Worm (Caenorhabditis elegans): Measurements from ENCODE around the gene R11A8.1.

Gene R11A8.1

ce11 chrIV:10380626-10381025 lies 23.7 kb upstream of the R11A8.1 start (continued):
- TF ChIP-seq dmd-8 (GFP tag; IDR thresholded peaks at IDR 0.05), result no peak
- TF ChIP-seq ztf-11 (tag; optimal IDR thresholded peaks at IDR 0.05), result no peak
- TF ChIP-seq nhr-11 (tag; optimal IDR thresholded peaks at IDR 0.05), result peak; percentile 16
- peak in 1 of 2 experiments; percentile 63 for TF ChIP-seq lsy-2 (tag; optimal IDR thresholded peaks at IDR 0.05)
- peak; percentile 15 for TF ChIP-seq ztf-7 (tag; optimal IDR thresholded peaks at IDR 0.05)
- TF ChIP-seq lin-38 (GFP tag; IDR thresholded peaks at IDR 0.05), result no peak
- TF ChIP-seq nhr-25 (tag; optimal IDR thresholded peaks at IDR 0.05; ENCODE audit: borderline replicate concordance, insufficient read depth), result no peak
- peak; percentile 61 for TF ChIP-seq ama-1 (optimal IDR thresholded peaks at IDR 0.05)
- TF ChIP-seq unc-39 (tag; optimal IDR thresholded peaks at IDR 0.05), result no peak
- TF ChIP-seq fkh-10 (GFP tag; optimal IDR thresholded peaks at IDR 0.05), result no peak
- TF ChIP-seq dve-1 (tag; optimal IDR thresholded peaks at IDR 0.05; ENCODE audit: insufficient read depth), result peak; percentile 67
- peak; percentile 98 for TF ChIP-seq hlh-30 (tag; optimal IDR thresholded peaks at IDR 0.05; ENCODE audit: insufficient read depth)
- TF ChIP-seq Y75B8A.6 (GFP tag; IDR thresholded peaks at IDR 0.05), result no peak
- no peak for TF ChIP-seq mdt-29 (GFP tag; IDR thresholded peaks at IDR 0.05)
- TF ChIP-seq Y5F2A.4 (GFP tag; optimal IDR thresholded peaks at IDR 0.05), result no peak
- no peak for TF ChIP-seq madf-5 (GFP tag; IDR thresholded peaks at IDR 0.05)
- no peak for TF ChIP-seq ceh-32 (tag; optimal IDR thresholded peaks at IDR 0.05; ENCODE audit: poor library complexity)
- 0 out of 2 replicates have a peak, but pooled peaks have one; percentile 4 for TF ChIP-seq F26F4.8 (GFP tag; conservative IDR thresholded peaks at IDR 0.05)
- TF ChIP-seq nhr-76 (tag; optimal IDR thresholded peaks at IDR 0.05), result no peak
- TF ChIP-seq nhr-111 (GFP tag; optimal IDR thresholded peaks at IDR 0.05), result no peak
- peak; percentile 64 for TF ChIP-seq nhr-48 (tag; optimal IDR thresholded peaks at IDR 0.05)
- no peak for TF ChIP-seq ceh-28 (tag; optimal IDR thresholded peaks at IDR 0.05)
- TF ChIP-seq hif-1 (tag; optimal IDR thresholded peaks at IDR 0.05), result peak in 1 of 2 experiments; percentile 52
- TF ChIP-seq madf-9 (GFP tag; conservative IDR thresholded peaks at IDR 0.05), result peak; percentile 92
- TF ChIP-seq mxl-2 (GFP tag; conservative IDR thresholded peaks at IDR 0.05), result no peak
- peak; percentile 29 for TF ChIP-seq F37D6.2 (tag; optimal IDR thresholded peaks at IDR 0.05)
- TF ChIP-seq nhr-102 (tag; optimal IDR thresholded peaks at IDR 0.05), result no peak
- TF ChIP-seq snpc-4 (tag; optimal IDR thresholded peaks at IDR 0.05), result no peak

DNA sequence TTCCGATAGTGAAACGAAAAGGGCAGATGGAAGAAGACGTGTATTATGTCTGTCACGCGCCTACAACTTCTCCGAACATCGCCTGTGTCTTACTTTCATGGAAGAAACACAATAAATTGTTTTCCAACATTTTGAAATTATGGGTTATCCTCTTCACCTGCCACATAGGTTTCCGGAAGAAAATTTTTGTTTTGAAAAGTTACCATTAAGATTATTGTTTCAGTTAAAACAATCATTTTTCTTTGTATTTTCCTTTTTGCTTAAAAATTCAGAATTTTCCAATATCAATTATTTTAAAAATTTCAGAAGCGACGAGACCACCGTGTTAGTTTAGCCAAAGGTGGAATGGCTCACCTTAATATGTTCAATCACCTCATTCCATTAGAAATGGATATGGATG lies 17.6 kb upstream of the R11A8.1 start, which contains the start of gene mask-1:
TSS of gene mask-1 (plus strand) at position 301 of the 400 bp plus-strand sequence.
- TF ChIP-seq tra-1 (GFP tag; IDR thresholded peaks at IDR 0.05) (no peak), mdl-1 (tag; optimal IDR thresholded peaks at IDR 0.05) (no peak), unc-62 (GFP tag; optimal IDR thresholded peaks at IDR 0.05 in 1 of 2) (no peak), unc-62 (tag; optimal IDR thresholded peaks at IDR 0.05) (no peak), rbr-2 (tag; optimal IDR thresholded peaks at IDR 0.05) (no peak), aha-1 (tag) (no peak), snpc-1.2 (GFP tag; IDR thresholded peaks at IDR 0.05) (no peak), spr-1 (tag; optimal IDR thresholded peaks at IDR 0.05) (no peak), daf-16 (GFP tag; optimal IDR thresholded peaks at IDR 0.05) (no peak), daf-16 (tag; optimal IDR thresholded peaks at IDR 0.05) (no peak), F37D6.2 (tag; optimal IDR thresholded peaks at IDR 0.05) (no peak), nhr-77 (tag; optimal IDR thresholded peaks at IDR 0.05) (no peak), ceh-44 (GFP tag; IDR thresholded peaks at IDR 0.05) (no peak), nhr-25 (tag; optimal IDR thresholded peaks at IDR 0.05; ENCODE audit: borderline replicate concordance, insufficient read depth) (no peak), F10B5.3 (tag; optimal IDR thresholded peaks at IDR 0.05) (no peak), ceh-82 (tag; optimal IDR thresholded peaks at IDR 0.05) (no peak), ceh-28 (tag; optimal IDR thresholded peaks at IDR 0.05) (no peak), Y105C5A.15 (GFP tag; IDR thresholded peaks at IDR 0.05) (no peak)

All from whole organism, L4 larva.